Fruit fly (Drosophila melanogaster): ENCODE data around the gene U2af38.

Gene U2af38

DNA sequence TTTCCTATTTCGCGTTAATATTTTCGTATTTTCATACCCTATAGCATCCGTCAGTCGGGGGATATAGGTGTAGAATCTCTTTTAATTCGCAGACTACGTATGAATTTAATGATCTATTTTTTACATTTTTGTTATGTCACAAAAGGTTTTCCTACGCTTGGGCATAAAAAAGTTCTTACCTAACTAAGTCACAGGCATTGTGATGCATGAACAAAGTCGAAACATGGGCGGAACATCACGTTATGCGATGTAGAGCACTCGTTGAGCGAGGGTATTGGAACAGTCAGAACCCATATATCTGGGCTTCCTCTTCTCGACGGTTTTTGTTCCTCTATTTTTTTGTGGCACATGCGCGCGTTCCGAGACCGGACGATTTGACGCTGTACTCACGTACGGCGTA lies 14.7 kb upstream of the U2af38 start (continued):
- TF ChIP-seq dysf (GFP tag; IDR thresholded peaks at IDR 0.05), result peak; percentile 27; the same call in 2 of the 3 replicates
- no peak for TF ChIP-seq CG32772 (GFP tag; IDR thresholded peaks at IDR 0.05)
- no peak for TF ChIP-seq hth (optimal IDR thresholded peaks at IDR 0.05)
- TF ChIP-seq CG2120 (GFP tag; optimal IDR thresholded peaks at IDR 0.05), result peak; percentile 40
- no peak for TF ChIP-seq unpg (GFP tag; optimal IDR thresholded peaks at IDR 0.05)
- TF ChIP-seq CG10209 (GFP tag; optimal IDR thresholded peaks at IDR 0.05), result no peak
- TF ChIP-seq zfh2 (GFP tag; optimal IDR thresholded peaks at IDR 0.05), result peak; percentile 17
- TF ChIP-seq CG6683 (GFP tag; optimal IDR thresholded peaks at IDR 0.05), result no peak
- TF ChIP-seq dmrt99B (tag; optimal IDR thresholded peaks at IDR 0.05), result peak; percentile 18
- TF ChIP-seq Hr51 (GFP tag; optimal IDR thresholded peaks at IDR 0.05), result peak in 1 of 2 experiments; percentile 14
- peak; percentile 16; the same call in 1 of the 2 replicates for TF ChIP-seq sisA (GFP tag; IDR thresholded peaks at IDR 0.05)
- TF ChIP-seq CG8290 (GFP tag; optimal IDR thresholded peaks at IDR 0.05), result no peak
- TF ChIP-seq CG8290 (tag; optimal IDR thresholded peaks at IDR 0.05), result peak in 1 of 2 experiments; percentile 4
- peak; percentile 23 for TF ChIP-seq grau (tag; optimal IDR thresholded peaks at IDR 0.05)
- peak; percentile 38 for TF ChIP-seq CG2678 (tag; optimal IDR thresholded peaks at IDR 0.05)
- peak; percentile 30 for TF ChIP-seq tio (GFP tag; optimal IDR thresholded peaks at IDR 0.05)
- no peak for TF ChIP-seq BEAF-32 (GFP tag; optimal IDR thresholded peaks at IDR 0.05)
- TF ChIP-seq pum (GFP tag; optimal IDR thresholded peaks at IDR 0.05), result no peak
- no peak for TF ChIP-seq oc (tag; optimal IDR thresholded peaks at IDR 0.05)
- TF ChIP-seq pita (GFP tag; optimal IDR thresholded peaks at IDR 0.05), result no peak
- no peak for TF ChIP-seq CG1832 (GFP tag; optimal IDR thresholded peaks at IDR 0.05)
- peak; percentile 30 for TF ChIP-seq Dek (tag; optimal IDR thresholded peaks at IDR 0.05)
- no peak for TF ChIP-seq Atf-2 (GFP tag; optimal IDR thresholded peaks at IDR 0.05)
- TF ChIP-seq CG9609 (GFP tag; optimal IDR thresholded peaks at IDR 0.05), result peak; percentile 8
- no peak for TF ChIP-seq Fer1 (GFP tag; optimal IDR thresholded peaks at IDR 0.05)
- TF ChIP-seq CG3995 (GFP tag; optimal IDR thresholded peaks at IDR 0.05), result no peak
- peak; percentile 6 for TF ChIP-seq ewg (GFP tag; optimal IDR thresholded peaks at IDR 0.05)
- 0 out of 2 replicates have a peak, but pooled peaks have one; percentile 14 for TF ChIP-seq CG32532 (GFP tag; IDR thresholded peaks at IDR 0.05)
- TF ChIP-seq CoRest (tag; optimal IDR thresholded peaks at IDR 0.05), result peak; percentile 7
- peak; percentile 12 for TF ChIP-seq CG17359 (tag; optimal IDR thresholded peaks at IDR 0.05)
- 0 out of 2 replicates have a peak, but pooled peaks have one; percentile 13 for TF ChIP-seq CG6272 (GFP tag; IDR thresholded peaks at IDR 0.05)
- no peak for TF ChIP-seq Elba2 (GFP tag; optimal IDR thresholded peaks at IDR 0.05)
- TF ChIP-seq gem (tag; optimal IDR thresholded peaks at IDR 0.05), result peak; percentile 38
- no peak for TF ChIP-seq crp (GFP tag; optimal IDR thresholded peaks at IDR 0.05)
- no peak for TF ChIP-seq pzg (GFP tag; optimal IDR thresholded peaks at IDR 0.05)
- peak; percentile 80 for TF ChIP-seq Med (GFP tag)
- no peak for TF ChIP-seq aop (GFP tag; IDR thresholded peaks at IDR 0.05)
- peak; percentile 89 for TF ChIP-seq D19B (GFP tag; optimal IDR thresholded peaks at IDR 0.05)
- peak; percentile 10; the same call in 1 of the 2 replicates for TF ChIP-seq E2f1 (GFP tag; IDR thresholded peaks at IDR 0.05)
- peak; percentile 9 for TF ChIP-seq Xbp1 (GFP tag; optimal IDR thresholded peaks at IDR 0.05)
- TF ChIP-seq lov (optimal IDR thresholded peaks at IDR 0.05), result no peak
- no peak for TF ChIP-seq lov (GFP tag; IDR thresholded peaks at IDR 0.05)
